Worm (Caenorhabditis elegans): ENCODE measurements around the gene lips-17.

DNA sequence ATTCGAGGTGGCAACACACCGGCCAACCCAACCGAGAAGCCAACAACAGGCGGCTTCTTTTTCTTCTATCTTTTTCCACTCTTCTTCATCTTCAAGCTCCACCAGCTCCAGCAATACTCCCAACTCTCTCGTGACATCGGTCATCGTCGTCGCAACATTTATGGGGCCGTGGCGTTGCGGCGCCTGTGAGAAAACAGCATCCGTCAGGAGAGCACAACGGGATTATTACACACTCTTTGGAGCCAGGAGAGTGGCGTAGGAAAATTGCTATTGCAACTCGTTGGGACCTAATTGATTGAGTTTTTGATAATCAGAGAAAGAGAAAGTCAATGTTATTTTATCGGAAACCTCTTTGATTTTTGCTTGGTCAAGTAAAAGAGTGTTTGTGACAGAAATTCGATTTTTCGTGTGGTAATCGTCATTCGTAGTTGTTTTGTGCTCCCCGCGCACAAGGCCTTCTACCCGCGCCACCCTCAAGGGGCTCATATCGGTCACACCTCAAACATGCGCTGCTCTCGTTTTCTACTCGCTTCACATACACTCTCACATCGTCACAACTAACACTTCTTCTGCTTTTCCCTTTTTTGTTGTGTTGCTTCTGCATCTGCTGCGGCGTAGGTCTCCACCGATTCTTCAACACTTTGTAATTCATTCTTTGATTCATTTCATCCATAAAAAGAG is 32.2 kb downstream of the lips-17 start:
- TF ChIP-seq hmg-4 (GFP tag; optimal IDR thresholded peaks at IDR 0.05) = no peak
- TF ChIP-seq aly-1 (tag; optimal IDR thresholded peaks at IDR 0.05) = no peak
- TF ChIP-seq ama-1 (optimal IDR thresholded peaks at IDR 0.05) = no peak

Measured in whole organism, early embryonic.